Worm (Caenorhabditis elegans) whole organism, young adult: Measurements from ENCODE around the gene str-187.

ENCODE experiments used
- Y53G8AR.9 ChIP-seq: fragments of 200-800 bp; sonication (Bioruptor generic); conservative IDR thresholded peaks from 2 replicates; pipeline ENCODE4 v1.3.6; 2022; ENCODE audit warnings: missing genetic modification reagents, missing genetic modification characterization, missing compliant biosample characterization
- aptf-2 ChIP-seq: fragments of 200-800 bp; sonication (Bioruptor generic); conservative IDR thresholded peaks from 2 replicates; pipeline ENCODE4 v1.3.6; 2022; ENCODE audit warnings: missing genetic modification reagents, missing genetic modification characterization, missing compliant biosample characterization
- him-1 ChIP-seq: sonication (generic microtip); optimal IDR thresholded peaks from 2 replicates; lab custom pipeline; 2016; ENCODE audit warnings: missing genotype, missing genetic modification reagents, missing genetic modification characterization, missing compliant biosample characterization
- hmg-20 ChIP-seq: fragments of 200-800 bp; sonication (Bioruptor generic); IDR thresholded peaks from 2 replicates; pipeline ENCODE4 v1.3.6; 2022; ENCODE audit warnings: missing genetic modification reagents, missing genetic modification characterization, missing compliant biosample characterization

- TF ChIP-seq him-1: no peak
- TF ChIP-seq aptf-2: no peak
- TF ChIP-seq Y53G8AR.9 (GFP tag; lab: Robert Waterston, UW): peak; percentile 70
- TF ChIP-seq hmg-20 (GFP tag; lab: Robert Waterston, UW): no peak
Measured at ce11 chrIV:17279592-17280440, 14.4 kb downstream of the str-187 start.
